Fruit fly (Drosophila melanogaster) whole organism, embryonic: Measurements from ENCODE around the gene Gs2.

Experiments used
- Ada2b ChIP-seq: fragments of 200-800 bp; sonication (Bioruptor generic); IDR thresholded peaks from 2 replicates; pipeline ENCODE4 v1.3.6; 2022; ENCODE audit warnings: missing biosample characterization, missing genetic modification characterization
- Atf-2 ChIP-seq: fragments of 200-800 bp; sonication (Bioruptor generic); optimal IDR thresholded peaks from 2 replicates; lab custom pipeline; 2016; ENCODE audit warnings: missing biosample characterization, missing genetic modification characterization
- CG10274 ChIP-seq: fragments of 200-800 bp; sonication (Bioruptor generic); optimal IDR thresholded peaks from 3 replicates; lab custom pipeline; 2017; ENCODE audit warnings: missing biosample characterization, mild to moderate bottlenecking, missing genetic modification characterization
- CG13775 ChIP-seq: fragments of 200-800 bp; sonication (Bioruptor generic); optimal IDR thresholded peaks from 3 replicates; lab custom pipeline; 2017; ENCODE audit warnings: missing biosample characterization, mild to moderate bottlenecking, missing genetic modification characterization
- CG14441 ChIP-seq: fragments of 200-800 bp; sonication (Bioruptor generic); IDR thresholded peaks from 2 replicates; pipeline ENCODE4 v1.3.6; 2022; ENCODE audit warnings: missing biosample characterization, missing genetic modification characterization
- CG1529 ChIP-seq: fragments of 200-800 bp; sonication (Bioruptor generic); optimal IDR thresholded peaks from 3 replicates; lab custom pipeline; 2018; ENCODE audit warnings: missing biosample characterization, missing genetic modification characterization
- CG1647 ChIP-seq: fragments of 200-800 bp; sonication (Bioruptor generic); optimal IDR thresholded peaks from 3 replicates; lab custom pipeline; 2016; ENCODE audit warnings: missing biosample characterization, missing genetic modification characterization
- CG16779 ChIP-seq: fragments of 200-800 bp; sonication (Bioruptor generic); IDR thresholded peaks from 2 replicates; pipeline ENCODE4 v1.3.6; 2022; ENCODE audit warnings: missing biosample characterization, missing genetic modification characterization
- CG16815 ChIP-seq: fragments of 200-800 bp; sonication (Bioruptor generic); optimal IDR thresholded peaks from 3 replicates; lab custom pipeline; 2017; ENCODE audit warnings: missing biosample characterization, mild to moderate bottlenecking, missing genetic modification characterization
- CG17568 ChIP-seq: fragments of 200-800 bp; sonication (Bioruptor generic); optimal IDR thresholded peaks from 2 replicates; lab custom pipeline; 2018; ENCODE audit warnings: missing biosample characterization, mild to moderate bottlenecking, missing genetic modification characterization, moderate library complexity
- CG18476 ChIP-seq: fragments of 200-800 bp; sonication (Bioruptor generic); optimal IDR thresholded peaks from 2 replicates; lab custom pipeline; 2016; ENCODE audit warnings: missing biosample characterization, mild to moderate bottlenecking, missing genetic modification characterization
- CG18764 ChIP-seq: fragments of 200-800 bp; sonication (Bioruptor generic); optimal IDR thresholded peaks from 3 replicates; lab custom pipeline; 2016; ENCODE audit warnings: missing biosample characterization, missing genetic modification characterization
- CG2116 ChIP-seq: fragments of 200-800 bp; sonication (Bioruptor generic); optimal IDR thresholded peaks from 3 replicates; lab custom pipeline; 2018; ENCODE audit warnings: missing biosample characterization, mild to moderate bottlenecking, missing genetic modification characterization
- CG2202 ChIP-seq: fragments of 200-800 bp; sonication (Bioruptor generic); optimal IDR thresholded peaks from 2 replicates; lab custom pipeline; 2018; ENCODE audit warnings: missing biosample characterization, mild to moderate bottlenecking, missing genetic modification characterization
- CG31388 ChIP-seq: fragments of 200-800 bp; sonication (Bioruptor generic); optimal IDR thresholded peaks from 2 replicates; lab custom pipeline; 2016; ENCODE audit warnings: missing biosample characterization, missing genetic modification characterization
- CG33213 ChIP-seq: fragments of 200-800 bp; sonication (Bioruptor generic); optimal IDR thresholded peaks from 3 replicates; lab custom pipeline; 2016; ENCODE audit warnings: missing biosample characterization, missing genetic modification characterization
- CG4360 ChIP-seq: fragments of 200-800 bp; sonication (Bioruptor generic); IDR thresholded peaks from 2 replicates; pipeline ENCODE4 v1.3.6; 2022; ENCODE audit warnings: missing biosample characterization, missing genetic modification characterization
- CG4617 ChIP-seq: fragments of 200-800 bp; sonication (Bioruptor generic); optimal IDR thresholded peaks from 3 replicates; lab custom pipeline; 2016; ENCODE audit warnings: missing biosample characterization, missing genetic modification characterization, borderline replicate concordance
- CG6272 ChIP-seq: fragments of 200-800 bp; sonication (Bioruptor generic); IDR thresholded peaks from 2 replicates; pipeline ENCODE4 v1.3.6; 2022; ENCODE audit warnings: missing biosample characterization, missing genetic modification characterization
- CG6813 ChIP-seq: fragments of 200-800 bp; sonication (Bioruptor generic); optimal IDR thresholded peaks from 2 replicates; lab custom pipeline; 2017; ENCODE audit warnings: missing biosample characterization, missing genetic modification characterization, mild to moderate bottlenecking, moderate library complexity, missing genetic modification reagents
- CG7372 ChIP-seq: fragments of 200-800 bp; sonication (Bioruptor generic); IDR thresholded peaks from 2 replicates; pipeline ENCODE4 v1.3.6; 2022; ENCODE audit warnings: missing biosample characterization, missing genetic modification characterization
- CG7963 ChIP-seq: fragments of 200-800 bp; sonication (Bioruptor generic); IDR thresholded peaks from 3 replicates; pipeline ENCODE4 v1.3.6; 2022; ENCODE audit warnings: missing biosample characterization, missing genetic modification characterization; ENCODE audit not compliant: partially characterized antibody
- CoRest ChIP-seq: fragments of 200-800 bp; sonication (Bioruptor generic); optimal IDR thresholded peaks from 3 replicates; lab custom pipeline; 2018; ENCODE audit warnings: missing biosample characterization, mild to moderate bottlenecking, missing genetic modification characterization, moderate library complexity
- Gsc ChIP-seq: fragments of 200-800 bp; sonication (Bioruptor generic); IDR thresholded peaks from 2 replicates; pipeline ENCODE4 v1.3.6; 2022; ENCODE audit warnings: missing biosample characterization, missing genetic modification characterization
- HLHmδ ChIP-seq: fragments of 200-800 bp; sonication (Bioruptor generic); optimal IDR thresholded peaks from 2 replicates; lab custom pipeline; 2018; ENCODE audit warnings: missing biosample characterization, mild to moderate bottlenecking, missing genetic modification characterization, moderate library complexity
- HmgZ ChIP-seq: fragments of 200-800 bp; sonication (Bioruptor generic); optimal IDR thresholded peaks from 2 replicates; lab custom pipeline; 2018; ENCODE audit warnings: missing biosample characterization, mild to moderate bottlenecking, missing genetic modification characterization
- MESR4 ChIP-seq: fragments of 200-800 bp; sonication (Bioruptor generic); optimal IDR thresholded peaks from 2 replicates; lab custom pipeline; 2018; ENCODE audit warnings: missing biosample characterization, mild to moderate bottlenecking, missing genetic modification characterization, moderate library complexity
- NfI ChIP-seq: fragments of 200-800 bp; sonication (Bioruptor generic); optimal IDR thresholded peaks from 3 replicates; lab custom pipeline; 2018; ENCODE audit warnings: missing biosample characterization, mild to moderate bottlenecking, missing genetic modification characterization, moderate library complexity
- PHDP ChIP-seq: fragments of 200-800 bp; sonication (Bioruptor generic); optimal IDR thresholded peaks from 3 replicates; lab custom pipeline; 2018; ENCODE audit warnings: missing biosample characterization, mild to moderate bottlenecking, missing genetic modification characterization, moderate library complexity
- Usf ChIP-seq: fragments of 200-800 bp; sonication (Bioruptor generic); optimal IDR thresholded peaks from 2 replicates; lab custom pipeline; 2017; ENCODE audit warnings: missing genotype, missing biosample characterization, missing genetic modification characterization
- ara ChIP-seq: fragments of 200-800 bp; sonication (Bioruptor generic); IDR thresholded peaks from 2 replicates; pipeline ENCODE4 v1.3.6; 2022; ENCODE audit warnings: missing biosample characterization, missing genetic modification characterization
- bcd ChIP-seq: fragments of 200-800 bp; sonication (Bioruptor generic); optimal IDR thresholded peaks from 2 replicates; lab custom pipeline; 2017; ENCODE audit warnings: missing biosample characterization, mild to moderate bottlenecking, missing genetic modification characterization
- bsh ChIP-seq, 2 experiments: fragments of 200-800 bp; sonication (Bioruptor generic); optimal IDR thresholded peaks; 2 replicates each; lab custom pipeline; 2017 to 2018; ENCODE audit warnings: mild to moderate bottlenecking in 2 of 2, missing biosample characterization in 2 of 2, missing genetic modification characterization in 2 of 2, moderate library complexity in 1 of 2
- dati ChIP-seq: fragments of 200-800 bp; sonication (Bioruptor generic); IDR thresholded peaks from 2 replicates; pipeline ENCODE4 v1.3.6; 2022; ENCODE audit warnings: missing biosample characterization, missing genetic modification characterization
- dm ChIP-seq: fragments of 200-800 bp; sonication (Bioruptor generic); optimal IDR thresholded peaks from 3 replicates; lab custom pipeline; 2016; ENCODE audit warnings: missing biosample characterization, missing genetic modification characterization
- ems ChIP-seq: fragments of 200-800 bp; sonication (Bioruptor generic); optimal IDR thresholded peaks from 3 replicates; lab custom pipeline; 2016; ENCODE audit warnings: missing biosample characterization, missing genetic modification characterization
- en ChIP-seq: fragments of 200-800 bp; sonication (Bioruptor generic); optimal IDR thresholded peaks from 2 replicates; lab custom pipeline; 2016; ENCODE audit warnings: missing biosample characterization, missing genetic modification characterization
- jing ChIP-seq: fragments of 200-800 bp; sonication (Bioruptor generic); optimal IDR thresholded peaks from 2 replicates; lab custom pipeline; 2018; ENCODE audit warnings: missing biosample characterization, mild to moderate bottlenecking, missing genetic modification characterization
- knrl ChIP-seq: fragments of 200-800 bp; sonication (Bioruptor generic); IDR thresholded peaks from 3 replicates; pipeline ENCODE4 v1.3.6; 2022; ENCODE audit warnings: missing biosample characterization, missing genetic modification characterization; ENCODE audit not compliant: partially characterized antibody
- lilli ChIP-seq: fragments of 200-800 bp; sonication (Bioruptor generic); optimal IDR thresholded peaks from 3 replicates; lab custom pipeline; 2016; ENCODE audit warnings: missing biosample characterization, missing genetic modification characterization
- lmd ChIP-seq: fragments of 200-800 bp; sonication (Bioruptor generic); IDR thresholded peaks from 2 replicates; pipeline ENCODE4 v1.3.6; 2022; ENCODE audit warnings: missing biosample characterization, missing genetic modification characterization
- mld ChIP-seq: fragments of 200-800 bp; sonication (Bioruptor generic); IDR thresholded peaks from 3 replicates; pipeline ENCODE4 v1.3.6; 2022; ENCODE audit warnings: missing biosample characterization, missing genetic modification characterization; ENCODE audit not compliant: partially characterized antibody
- nerfin-1 ChIP-seq: fragments of 200-800 bp; sonication (Bioruptor generic); optimal IDR thresholded peaks from 3 replicates; lab custom pipeline; 2019; ENCODE audit warnings: missing biosample characterization, mild to moderate bottlenecking, missing genetic modification characterization, moderate library complexity
- org-1 ChIP-seq: fragments of 200-800 bp; sonication (Bioruptor generic); optimal IDR thresholded peaks from 2 replicates; lab custom pipeline; 2017; ENCODE audit warnings: missing biosample characterization, missing genetic modification characterization
- pan ChIP-seq, 4 experiments: fragments of >200 bp in 3 of 4; fragments of 200-800 bp in 1 of 4; sonication (Bioruptor generic) in 1 of 4; optimal IDR thresholded peaks in 3 of 4; IDR thresholded peaks in 1 of 4; 2 replicates each; pipeline versions ENCODE4 v1.3.6 to Lab custom; 2017 to 2022; ENCODE audit warnings: missing biosample characterization in 2 of 4, missing genetic modification characterization in 2 of 4, mixed read lengths in 1 of 4
- pho ChIP-seq: fragments of 200-800 bp; sonication (Bioruptor generic); optimal IDR thresholded peaks from 2 replicates; lab custom pipeline; 2016; ENCODE audit warnings: missing biosample characterization, missing genetic modification characterization
- tin ChIP-seq: fragments of 200-800 bp; sonication (Bioruptor generic); optimal IDR thresholded peaks from 3 replicates; lab custom pipeline; 2016; ENCODE audit warnings: missing biosample characterization, missing genetic modification characterization
- trem ChIP-seq: fragments of 200-800 bp; optimal IDR thresholded peaks from 3 replicates; lab custom pipeline; 2019; ENCODE audit warnings: missing biosample characterization, mild to moderate bottlenecking, missing genetic modification characterization, moderate library complexity
- tup ChIP-seq: fragments of 200-800 bp; sonication (Bioruptor generic); optimal IDR thresholded peaks from 2 replicates; lab custom pipeline; 2016; ENCODE audit warnings: missing biosample characterization, mild to moderate bottlenecking, missing genetic modification characterization, moderate library complexity
- usp ChIP-seq: fragments of >200 bp; optimal IDR thresholded peaks from 2 replicates; lab custom pipeline; 2017; ENCODE audit warnings: missing biosample characterization, missing genetic modification characterization

The Gs2 gene

DNA sequence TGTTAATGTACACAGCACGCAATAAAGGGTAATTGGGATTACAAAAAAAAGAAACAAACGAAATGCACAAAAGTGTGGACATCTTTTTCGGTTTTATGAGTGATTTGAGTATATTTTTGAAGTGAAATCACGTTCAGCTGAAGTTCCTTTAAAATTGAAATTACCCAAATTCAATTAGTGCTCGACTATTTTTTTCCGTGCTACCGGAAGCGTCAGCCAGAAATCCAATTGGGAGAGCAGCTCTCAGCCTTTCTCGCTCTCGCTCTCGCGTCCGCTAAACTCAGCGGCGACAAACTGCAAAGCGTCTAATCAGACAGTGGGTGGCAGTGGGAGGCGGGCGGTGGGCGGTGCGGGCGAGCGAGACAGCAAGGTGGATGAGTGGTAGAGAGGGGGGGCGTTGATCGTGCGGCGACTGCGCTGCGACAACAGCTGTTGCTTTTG, 665 bp downstream of the Gs2 start (continued):
- TF ChIP-seq CG17568 (GFP tag; lab: Kevin White, UChicago) (peak; percentile 81), dati (GFP tag; lab: Robert Waterston, UW) (peak; percentile 75; the same call in 1 of the 2 replicates), CG7963 (GFP tag; lab: Robert Waterston, UW) (no peak), Atf-2 (GFP tag; lab: Kevin White, UChicago) (peak; percentile 81), PHDP (tag; lab: Kevin White, UChicago) (peak; percentile 94), tup (GFP tag; lab: Kevin White, UChicago) (peak; percentile 74), dm (GFP tag; lab: Kevin White, UChicago) (peak; percentile 80), CG1529 (GFP tag; lab: Kevin White, UChicago) (peak; percentile 66), CG6813 (GFP tag; lab: Kevin White, UChicago) (peak; percentile 79), pho (GFP tag; lab: Kevin White, UChicago) (peak; percentile 88), en (GFP tag; lab: Kevin White, UChicago) (peak; percentile 88), usp (GFP tag; lab: Kevin White, UChicago) (no peak), CG18476 (GFP tag; lab: Kevin White, UChicago) (peak; percentile 84), MESR4 (GFP tag; lab: Kevin White, UChicago) (peak; percentile 14), CG4617 (GFP tag; lab: Kevin White, UChicago) (peak; percentile 57), CG16779 (GFP tag; lab: Robert Waterston, UW) (peak; percentile 57; the same call in 1 of the 2 replicates), jing (GFP tag; lab: Kevin White, UChicago) (peak; percentile 76), Gsc (GFP tag; lab: Robert Waterston, UW) (no peak), HmgZ (tag; lab: Kevin White, UChicago) (peak; percentile 90), Usf (GFP tag; lab: Kevin White, UChicago) (peak; percentile 46), HLHmδ (GFP tag; lab: Kevin White, UChicago) (no peak), CG2116 (GFP tag; lab: Kevin White, UChicago) (peak; percentile 53), CG14441 (peak; percentile 93), nerfin-1 (tag; lab: Kevin White, UChicago) (peak; percentile 65), bcd (GFP tag; lab: Kevin White, UChicago) (peak; percentile 92), bsh (GFP tag; optimal IDR thresholded peaks at IDR 0.05; lab: Kevin White, UChicago) (peak in 1 of 2 experiments; percentile 79), lmd (GFP tag; lab: Robert Waterston, UW) (peak; percentile 92), ara (GFP tag; lab: Robert Waterston, UW) (peak; percentile 78), CoRest (tag; lab: Kevin White, UChicago) (peak; percentile 90), CG31388 (peak; percentile 60), NfI (GFP tag; lab: Kevin White, UChicago) (peak; percentile 89), org-1 (GFP tag; lab: Kevin White, UChicago) (peak; percentile 89), mld (no peak), ems (GFP tag; lab: Kevin White, UChicago) (peak; percentile 91), pan (optimal IDR thresholded peaks at IDR 0.05; lab: Kevin White, UChicago) (no peak), pan (GFP tag; optimal IDR thresholded peaks at IDR 0.05 in 1 of 2, IDR thresholded peaks at IDR 0.05 in 1 of 2) (peak in 1 of 2 experiments; percentile 89), lilli (GFP tag; lab: Kevin White, UChicago) (peak; percentile 91), CG6272 (GFP tag; lab: Robert Waterston, UW) (peak; percentile 84), knrl (GFP tag; lab: Robert Waterston, UW) (no peak), CG10274 (peak; percentile 81), tin (GFP tag; lab: Kevin White, UChicago) (peak; percentile 83), Ada2b (GFP tag; lab: Robert Waterston, UW) (peak; percentile 92), CG7372 (GFP tag; lab: Robert Waterston, UW) (peak; percentile 90), CG13775 (GFP tag; lab: Kevin White, UChicago) (peak; percentile 78), CG4360 (GFP tag; lab: Robert Waterston, UW) (0 out of 2 replicates have a peak, but pooled peaks have one; percentile 15), CG33213 (GFP tag; lab: Kevin White, UChicago) (peak; percentile 91), CG2202 (tag; lab: Kevin White, UChicago) (peak; percentile 2), trem (tag; lab: Kevin White, UChicago) (peak; percentile 53), CG16815 (GFP tag; lab: Kevin White, UChicago) (peak; percentile 64), CG1647 (peak; percentile 92), CG18764 (peak; percentile 73)
